Fruit fly (Drosophila melanogaster) S2 (cell line): ENCODE data around the gene nullo.

Source experiments
- CG8478 ChIP-seq: fragments of >200 bp; optimal IDR thresholded peaks from 2 replicates; lab custom pipeline; 2018
- CTCF ChIP-seq, 2 experiments: fragments of >200 bp; optimal IDR thresholded peaks; 2 replicates each; lab custom pipeline; 2018

dm6 chrX:7086539-7086938 lies 37.3 kb downstream of the nullo start:
- TF ChIP-seq CG8478 (lab: Kevin White, UChicago), result no peak
- no peak for TF ChIP-seq CTCF (optimal IDR thresholded peaks at IDR 0.05; lab: Kevin White, UChicago)
